Fruit fly (Drosophila melanogaster) whole organism, prepupa: ENCODE measurements around the gene Or9a.
A peak's percentile ranks its signal among the peaks of the same experiment; 100 is the strongest.

Experiments used
- Blimp-1 ChIP-seq: fragments of 200-800 bp; sonication (Bioruptor generic); optimal IDR thresholded peaks from 3 replicates; lab custom pipeline; 2017; ENCODE audit warnings: missing biosample characterization, missing genetic modification characterization, mild to moderate bottlenecking, moderate library complexity, missing genetic modification reagents
- CG10631 ChIP-seq: fragments of 200-800 bp; sonication (Bioruptor generic); optimal IDR thresholded peaks from 2 replicates; lab custom pipeline; 2016; ENCODE audit warnings: missing biosample characterization, missing genetic modification characterization
- CG11294 ChIP-seq: fragments of 200-800 bp; sonication (Bioruptor generic); IDR thresholded peaks from 2 replicates; pipeline ENCODE4 v1.3.6; 2022; ENCODE audit warnings: missing biosample characterization, missing genetic modification characterization
- CG11762 ChIP-seq: fragments of 200-800 bp; sonication (Bioruptor generic); optimal IDR thresholded peaks from 3 replicates; lab custom pipeline; 2016; ENCODE audit warnings: missing biosample characterization, missing genetic modification characterization; ENCODE audit not compliant: insufficient read depth
- CG11902 ChIP-seq: fragments of 200-800 bp; sonication (Bioruptor generic); optimal IDR thresholded peaks from 3 replicates; lab custom pipeline; 2016; ENCODE audit warnings: missing biosample characterization, missing genetic modification characterization
- CG15336 ChIP-seq: fragments of 200-800 bp; sonication (Bioruptor generic); IDR thresholded peaks from 2 replicates; pipeline ENCODE4 v1.3.6; 2022; ENCODE audit warnings: missing biosample characterization, missing genetic modification characterization
- CG16779 ChIP-seq: fragments of 200-800 bp; sonication (Bioruptor generic); optimal IDR thresholded peaks from 3 replicates; lab custom pipeline; 2017; ENCODE audit warnings: missing biosample characterization, mild to moderate bottlenecking, missing genetic modification characterization
- CG3032 ChIP-seq: fragments of 200-800 bp; optimal IDR thresholded peaks from 2 replicates; lab custom pipeline; 2019; ENCODE audit warnings: missing biosample characterization, mild to moderate bottlenecking, missing genetic modification characterization, moderate library complexity
- CG31627 ChIP-seq: fragments of 200-800 bp; sonication (Bioruptor generic); optimal IDR thresholded peaks from 3 replicates; lab custom pipeline; 2016; ENCODE audit warnings: missing biosample characterization, missing genetic modification characterization
- CG34406 ChIP-seq: fragments of 200-800 bp; sonication (Bioruptor generic); optimal IDR thresholded peaks from 3 replicates; lab custom pipeline; 2016; ENCODE audit warnings: missing biosample characterization, missing genetic modification characterization
- CG3919 ChIP-seq: fragments of 200-800 bp; sonication (Bioruptor generic); optimal IDR thresholded peaks from 3 replicates; lab custom pipeline; 2016; ENCODE audit warnings: missing biosample characterization, missing genetic modification characterization
- CG4318 ChIP-seq: fragments of 200-800 bp; sonication (Bioruptor generic); optimal IDR thresholded peaks from 3 replicates; lab custom pipeline; 2017; ENCODE audit warnings: missing biosample characterization, mild to moderate bottlenecking, missing genetic modification characterization
- CG6854 ChIP-seq: fragments of 200-800 bp; sonication (Bioruptor generic); optimal IDR thresholded peaks from 2 replicates; lab custom pipeline; 2017; ENCODE audit warnings: missing biosample characterization, mild to moderate bottlenecking, missing genetic modification characterization
- CG7368 ChIP-seq: fragments of 200-800 bp; sonication (Bioruptor generic); optimal IDR thresholded peaks from 3 replicates; lab custom pipeline; 2016; ENCODE audit warnings: missing biosample characterization, missing genetic modification characterization
- CG8319 ChIP-seq: fragments of 200-800 bp; sonication (Bioruptor generic); optimal IDR thresholded peaks from 3 replicates; lab custom pipeline; 2016; ENCODE audit warnings: missing biosample characterization, missing genetic modification characterization
- CG8632 ChIP-seq: fragments of 200-800 bp; sonication (Bioruptor generic); optimal IDR thresholded peaks from 3 replicates; lab custom pipeline; 2016; ENCODE audit warnings: missing biosample characterization, missing genetic modification characterization
- CG9139 ChIP-seq: fragments of 200-800 bp; sonication (Bioruptor generic); optimal IDR thresholded peaks from 3 replicates; lab custom pipeline; 2017; ENCODE audit warnings: missing biosample characterization, mild to moderate bottlenecking, missing genetic modification characterization
- Eip75B ChIP-seq: fragments of 200-800 bp; sonication (Bioruptor generic); optimal IDR thresholded peaks from 3 replicates; lab custom pipeline; 2016; ENCODE audit warnings: missing biosample characterization, missing genetic modification characterization
- Eip78C ChIP-seq: fragments of 200-800 bp; sonication (Bioruptor generic); peaks from one replicate; lab custom pipeline; 2016; ENCODE audit warnings: missing biosample characterization, missing genetic modification characterization
- Eip93F ChIP-seq: fragments of 200-800 bp; sonication (Bioruptor generic); optimal IDR thresholded peaks from 2 replicates; lab custom pipeline; 2016; ENCODE audit warnings: missing biosample characterization, mild to moderate bottlenecking, missing genetic modification characterization
- Ets21C ChIP-seq: fragments of 200-800 bp; sonication (Bioruptor generic); optimal IDR thresholded peaks from 3 replicates; lab custom pipeline; 2016; ENCODE audit warnings: missing biosample characterization, missing genetic modification characterization
- Hr38 ChIP-seq: sonication (Bioruptor generic); optimal IDR thresholded peaks from 2 replicates; lab custom pipeline; 2016; ENCODE audit warnings: missing biosample characterization, missing genetic modification characterization
- Hr39 ChIP-seq: fragments of 200-800 bp; sonication (Bioruptor generic); optimal IDR thresholded peaks from 2 replicates; lab custom pipeline; 2016; ENCODE audit warnings: missing biosample characterization, missing genetic modification characterization
- Lpt ChIP-seq: fragments of 200-800 bp; sonication (Bioruptor generic); optimal IDR thresholded peaks from 3 replicates; lab custom pipeline; 2016; ENCODE audit warnings: missing biosample characterization, missing genetic modification characterization
- Met ChIP-seq: fragments of 200-800 bp; sonication (Bioruptor generic); optimal IDR thresholded peaks from 3 replicates; lab custom pipeline; 2016; ENCODE audit warnings: missing biosample characterization, missing genetic modification characterization
- OdsH ChIP-seq: fragments of 200-800 bp; sonication (Bioruptor generic); optimal IDR thresholded peaks from 3 replicates; lab custom pipeline; 2016; ENCODE audit warnings: missing biosample characterization, missing genetic modification characterization
- Smox ChIP-seq: fragments of 200-800 bp; sonication (Bioruptor generic); optimal IDR thresholded peaks from 3 replicates; lab custom pipeline; 2016; ENCODE audit warnings: missing biosample characterization, missing genetic modification characterization
- Sox102F ChIP-seq: fragments of 200-800 bp; sonication (Bioruptor generic); optimal IDR thresholded peaks from 2 replicates; lab custom pipeline; 2016; ENCODE audit warnings: missing biosample characterization, mild to moderate bottlenecking, missing genetic modification characterization
- Sox14 ChIP-seq: fragments of 200-800 bp; sonication (Bioruptor generic); optimal IDR thresholded peaks from 3 replicates; lab custom pipeline; 2016; ENCODE audit warnings: missing biosample characterization, missing genetic modification characterization
- achi ChIP-seq: fragments of 200-800 bp; sonication (Bioruptor generic); optimal IDR thresholded peaks from 3 replicates; lab custom pipeline; 2016; ENCODE audit warnings: missing biosample characterization, missing genetic modification characterization
- acj6 ChIP-seq: fragments of 200-800 bp; sonication (Bioruptor generic); optimal IDR thresholded peaks from 3 replicates; lab custom pipeline; 2016; ENCODE audit warnings: missing biosample characterization, missing genetic modification characterization
- cyc ChIP-seq: fragments of 200-800 bp; sonication (Bioruptor generic); optimal IDR thresholded peaks from 3 replicates; lab custom pipeline; 2016; ENCODE audit warnings: missing biosample characterization, missing genetic modification characterization
- dac ChIP-seq: fragments of 200-800 bp; sonication (Bioruptor generic); optimal IDR thresholded peaks from 2 replicates; lab custom pipeline; 2017; ENCODE audit warnings: missing biosample characterization, mild to moderate bottlenecking, missing genetic modification characterization
- dsx ChIP-seq: fragments of 200-800 bp; optimal IDR thresholded peaks from 3 replicates; lab custom pipeline; 2019; ENCODE audit warnings: missing biosample characterization, mild to moderate bottlenecking, missing genetic modification characterization, moderate library complexity; ENCODE audit not compliant: poor library complexity, severe bottlenecking
- esn ChIP-seq: fragments of 200-800 bp; sonication (Bioruptor generic); optimal IDR thresholded peaks from 2 replicates; lab custom pipeline; 2016; ENCODE audit warnings: missing biosample characterization, mild to moderate bottlenecking, missing genetic modification characterization, moderate library complexity
- fd59A ChIP-seq: fragments of 200-800 bp; sonication (Bioruptor generic); optimal IDR thresholded peaks from 2 replicates; lab custom pipeline; 2017; ENCODE audit warnings: missing biosample characterization, mild to moderate bottlenecking, missing genetic modification characterization, missing genetic modification reagents
- fd85E ChIP-seq: fragments of 200-800 bp; sonication (Bioruptor generic); optimal IDR thresholded peaks from 3 replicates; lab custom pipeline; 2016; ENCODE audit warnings: missing biosample characterization, missing genetic modification characterization
- lz ChIP-seq: fragments of 200-800 bp; sonication (Bioruptor generic); optimal IDR thresholded peaks from 3 replicates; lab custom pipeline; 2016; ENCODE audit warnings: missing biosample characterization, missing genetic modification characterization
- net ChIP-seq: fragments of 200-800 bp; sonication (Bioruptor generic); optimal IDR thresholded peaks from 3 replicates; lab custom pipeline; 2016; ENCODE audit warnings: missing biosample characterization, missing genetic modification characterization
- pdm3 ChIP-seq: fragments of 200-800 bp; sonication (Bioruptor generic); optimal IDR thresholded peaks from 3 replicates; lab custom pipeline; 2016; ENCODE audit warnings: missing biosample characterization, missing genetic modification characterization
- salr ChIP-seq, 2 experiments: fragments of 200-800 bp; sonication (Bioruptor generic); optimal IDR thresholded peaks; 3 replicates each; lab custom pipeline; 2016 to 2018; ENCODE audit warnings: missing biosample characterization in 2 of 2, missing genetic modification characterization in 2 of 2, mild to moderate bottlenecking in 1 of 2
- spab ChIP-seq: fragments of 200-800 bp; sonication (Bioruptor generic); optimal IDR thresholded peaks from 2 replicates; lab custom pipeline; 2017; ENCODE audit warnings: missing biosample characterization, mild to moderate bottlenecking, missing genetic modification characterization, missing genetic modification reagents
- ss ChIP-seq, 2 experiments: fragments of 200-800 bp; sonication (Bioruptor generic); optimal IDR thresholded peaks; 2 replicates in 1 of 2; 3 replicates in 1 of 2; lab custom pipeline; 2017 to 2018; ENCODE audit warnings: mild to moderate bottlenecking in 2 of 2, missing biosample characterization in 2 of 2, missing genetic modification characterization in 2 of 2, moderate library complexity in 1 of 2
- topi ChIP-seq: fragments of 200-800 bp; sonication (Bioruptor generic); optimal IDR thresholded peaks from 3 replicates; lab custom pipeline; 2016; ENCODE audit warnings: missing biosample characterization, missing genetic modification characterization

The Or9a gene

dm6 chrX:10461938-10462337 lies 2.5 kb upstream of the Or9a start:
- no peak for TF ChIP-seq CG16779 (tag; lab: Kevin White, UChicago)
- TF ChIP-seq fd59A = no peak
- no peak for TF ChIP-seq CG15336 (GFP tag; lab: Robert Waterston, UW)
- peak; percentile 11 for TF ChIP-seq achi (GFP tag; lab: Kevin White, UChicago)
- peak; percentile 36 for TF ChIP-seq CG6854 (GFP tag; lab: Kevin White, UChicago)
- TF ChIP-seq Met (GFP tag; lab: Kevin White, UChicago) = no peak
- TF ChIP-seq esn (GFP tag; lab: Kevin White, UChicago) = peak; percentile 25
- no peak for TF ChIP-seq Eip93F
- no peak for TF ChIP-seq Sox102F (GFP tag; lab: Kevin White, UChicago)
- TF ChIP-seq spab (GFP tag; lab: Kevin White, UChicago) = no peak
- TF ChIP-seq Hr39 (GFP tag; lab: Kevin White, UChicago) = no peak
- no peak for TF ChIP-seq Lpt (GFP tag; lab: Kevin White, UChicago)
- peak; percentile 25 for TF ChIP-seq CG3919 (GFP tag; lab: Kevin White, UChicago)
- TF ChIP-seq Sox14 (GFP tag; lab: Kevin White, UChicago) = no peak
- no peak for TF ChIP-seq fd85E (GFP tag; lab: Kevin White, UChicago)
- no peak for TF ChIP-seq Eip75B (GFP tag; lab: Kevin White, UChicago)
- peak; percentile 69 for TF ChIP-seq Eip78C (GFP tag; lab: Kevin White, UChicago)
- no peak for TF ChIP-seq salr (GFP tag; optimal IDR thresholded peaks at IDR 0.05; lab: Kevin White, UChicago)
- no peak for TF ChIP-seq Blimp-1 (GFP tag; lab: Kevin White, UChicago)
- TF ChIP-seq CG7368 (GFP tag; lab: Kevin White, UChicago) = peak; percentile 18
- TF ChIP-seq CG34406 (GFP tag; lab: Kevin White, UChicago) = peak; percentile 14
- no peak for TF ChIP-seq topi (GFP tag; lab: Kevin White, UChicago)
- no peak for TF ChIP-seq OdsH (GFP tag; lab: Kevin White, UChicago)

dm6 chrX:10460506-10461114 lies 1.1 kb upstream of the Or9a start, which contains the start of gene Neb-cGP:
Neb-cGP (plus strand) TSS chrX:10460736.
- TF ChIP-seq CG8632 (GFP tag; lab: Kevin White, UChicago) (no peak), lz (peak; percentile 46), dac (GFP tag; lab: Kevin White, UChicago) (no peak), Eip78C (GFP tag; lab: Kevin White, UChicago) (peak; percentile 71), Smox (GFP tag; lab: Kevin White, UChicago) (peak; percentile 27), Lpt (GFP tag; lab: Kevin White, UChicago) (no peak), OdsH (GFP tag; lab: Kevin White, UChicago) (peak; percentile 40), Eip75B (GFP tag; lab: Kevin White, UChicago) (peak; percentile 35), spab (GFP tag; lab: Kevin White, UChicago) (no peak), CG8319 (GFP tag; lab: Kevin White, UChicago) (no peak), dsx (GFP tag; lab: Kevin White, UChicago) (no peak), CG7368 (GFP tag; lab: Kevin White, UChicago) (peak; percentile 44), topi (GFP tag; lab: Kevin White, UChicago) (peak; percentile 55), CG11762 (GFP tag; lab: Kevin White, UChicago) (no peak), CG11294 (no peak), pdm3 (GFP tag; lab: Kevin White, UChicago) (peak; percentile 9), net (peak; percentile 21), CG15336 (GFP tag; lab: Robert Waterston, UW) (no peak), esn (GFP tag; lab: Kevin White, UChicago) (peak; percentile 59), CG11902 (GFP tag; lab: Kevin White, UChicago) (peak; percentile 9), CG16779 (tag; lab: Kevin White, UChicago) (no peak), CG3032 (peak; percentile 23), Sox102F (GFP tag; lab: Kevin White, UChicago) (peak; percentile 18), CG3919 (GFP tag; lab: Kevin White, UChicago) (peak; percentile 48), Met (GFP tag; lab: Kevin White, UChicago) (peak; percentile 24), CG9139 (GFP tag; lab: Kevin White, UChicago) (no peak), cyc (GFP tag; lab: Kevin White, UChicago) (peak; percentile 54), Ets21C (GFP tag; lab: Kevin White, UChicago) (peak; percentile 35), ss (GFP tag; optimal IDR thresholded peaks at IDR 0.05; lab: Kevin White, UChicago) (peak in 1 of 2 experiments; percentile 5), CG10631 (GFP tag; lab: Kevin White, UChicago) (peak; percentile 37), acj6 (peak; percentile 29), Hr39 (GFP tag; lab: Kevin White, UChicago) (peak; percentile 36), achi (GFP tag; lab: Kevin White, UChicago) (peak; percentile 11), CG31627 (GFP tag; lab: Kevin White, UChicago) (peak; percentile 39), Sox14 (GFP tag; lab: Kevin White, UChicago) (peak; percentile 22), CG4318 (no peak), Hr38 (no peak)
